Worm (Caenorhabditis elegans) whole organism, midembryonic: ENCODE data around the gene twk-12.
A peak's percentile ranks its signal among the peaks of the same experiment; 100 is the strongest.

Experiments used
- T22C8.4 ChIP-seq: fragments of 200-800 bp; sonication (Bioruptor generic); IDR thresholded peaks from 2 replicates; pipeline ENCODE4 v1.3.6; 2022; ENCODE audit warnings: missing genetic modification characterization, missing compliant biosample characterization
- cog-1 ChIP-seq: sonication (generic microtip); optimal IDR thresholded peaks from 2 replicates; lab custom pipeline; 2016; ENCODE audit warnings: missing genetic modification characterization, missing compliant biosample characterization
- flt-1 ChIP-seq: fragments of 200-800 bp; sonication (Bioruptor generic); IDR thresholded peaks from 2 replicates; pipeline ENCODE4 v1.3.6; 2022; ENCODE audit warnings: missing genetic modification characterization, missing compliant biosample characterization
- klf-2 ChIP-seq: fragments of 200-800 bp; sonication (Bioruptor generic); conservative IDR thresholded peaks from 2 replicates; pipeline ENCODE4 v1.3.6; 2022; ENCODE audit warnings: missing genetic modification reagents, missing genetic modification characterization, missing compliant biosample characterization
- med-1 ChIP-seq: sonication (generic microtip); optimal IDR thresholded peaks from 2 replicates; lab custom pipeline; 2017; ENCODE audit warnings: missing genetic modification characterization, mild to moderate bottlenecking, missing compliant biosample characterization, antibody characterized with exemption, missing genetic modification reagents; ENCODE audit not compliant: insufficient read depth
- ref-1 ChIP-seq: fragments of 200-800 bp; sonication (Bioruptor generic); conservative IDR thresholded peaks from 2 replicates; pipeline ENCODE4 v1.3.6; 2022; ENCODE audit warnings: missing genetic modification reagents, missing genetic modification characterization, missing compliant biosample characterization
- tab-1 ChIP-seq: fragments of 200-800 bp; sonication (Bioruptor generic); IDR thresholded peaks from 2 replicates; pipeline ENCODE4 v1.3.6; 2022; ENCODE audit warnings: missing genetic modification characterization, missing compliant biosample characterization
- ztf-23 ChIP-seq: fragments of 200-800 bp; sonication (Bioruptor generic); IDR thresholded peaks from 2 replicates; pipeline ENCODE4 v1.3.6; 2022; ENCODE audit warnings: missing genetic modification reagents, missing genetic modification characterization, missing compliant biosample characterization
- ztf-29 ChIP-seq: fragments of 200-800 bp; sonication (Bioruptor generic); IDR thresholded peaks from 2 replicates; pipeline ENCODE4 v1.3.6; 2022; ENCODE audit warnings: missing genetic modification reagents, missing genetic modification characterization, missing compliant biosample characterization

The twk-12 gene

DNA sequence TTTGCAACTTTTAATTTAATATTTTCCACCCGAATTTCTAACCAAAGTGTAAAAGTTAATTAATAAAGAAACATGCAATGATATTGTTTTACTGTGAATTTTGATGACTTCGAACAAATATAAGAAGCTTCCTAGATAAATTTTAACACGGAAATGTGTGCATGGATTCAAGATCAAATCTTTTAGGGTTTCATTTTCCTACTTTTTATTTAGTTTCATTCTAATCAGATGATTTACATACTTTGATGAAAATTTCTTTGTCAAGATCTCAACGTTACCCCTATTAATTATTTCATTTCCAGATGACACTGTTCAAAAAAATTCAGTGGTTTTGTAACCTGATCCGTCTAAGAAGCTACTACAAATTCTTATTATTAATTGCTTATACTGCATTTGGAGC is at the start of gene twk-12:
Gene twk-12 (plus strand): TSS at position 301 of the 400 bp plus-strand sequence.
- no peak for TF ChIP-seq ztf-29 (GFP tag; lab: Robert Waterston, UW)
- no peak for TF ChIP-seq tab-1 (GFP tag; lab: Robert Waterston, UW)
- no peak for TF ChIP-seq cog-1

- no peak for TF ChIP-seq ztf-29 (GFP tag; lab: Robert Waterston, UW)
- TF ChIP-seq T22C8.4 (GFP tag; lab: Robert Waterston, UW), result no peak
- TF ChIP-seq flt-1, result no peak
- TF ChIP-seq ztf-23 (GFP tag; lab: Robert Waterston, UW), result no peak
- no peak for TF ChIP-seq tab-1 (GFP tag; lab: Robert Waterston, UW)
- no peak for TF ChIP-seq med-1
- TF ChIP-seq klf-2, result no peak
- TF ChIP-seq ref-1 (GFP tag; lab: Robert Waterston, UW), result no peak
- TF ChIP-seq cog-1, result no peak
Observed at ce11 chrV:10630497-10630896, 36.9 kb upstream of the twk-12 start.

DNA sequence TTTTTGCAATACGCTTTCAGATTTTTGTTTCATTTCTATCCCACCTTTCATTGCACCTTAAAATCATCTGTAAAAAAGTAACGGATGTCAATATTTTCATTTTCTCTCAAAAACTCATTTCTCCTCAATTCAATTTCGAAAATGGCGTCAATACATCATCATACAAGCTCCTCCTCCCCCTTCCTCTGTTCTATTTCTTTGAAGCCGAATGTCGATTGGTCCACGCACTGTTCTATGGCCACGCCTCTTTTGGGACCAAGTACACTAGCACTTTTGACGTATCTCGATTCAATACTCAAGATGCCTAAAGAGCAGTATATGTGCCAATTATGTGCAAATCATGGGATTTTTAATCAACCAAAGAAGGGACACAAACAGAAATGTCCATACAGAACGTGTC is 34.6 kb upstream of the twk-12 start, which contains the start of gene mab-23:
Gene mab-23 (plus strand): TSS at position 301 of the 400 bp plus-strand sequence.
- TF ChIP-seq flt-1, result no peak
- no peak for TF ChIP-seq tab-1 (GFP tag; lab: Robert Waterston, UW)
- no peak for TF ChIP-seq klf-2
- no peak for TF ChIP-seq ztf-29 (GFP tag; lab: Robert Waterston, UW)

ce11 chrV:10635722-10636121 is 31.7 kb upstream of the twk-12 start, which contains the start of gene kvs-2:
Gene kvs-2 (plus strand): TSS chrV:10636022.
- TF ChIP-seq tab-1 (GFP tag; lab: Robert Waterston, UW) (no peak), cog-1 (no peak), ztf-29 (GFP tag; lab: Robert Waterston, UW) (no peak), ztf-23 (GFP tag; lab: Robert Waterston, UW) (no peak), klf-2 (no peak), T22C8.4 (GFP tag; lab: Robert Waterston, UW) (no peak), ref-1 (GFP tag; lab: Robert Waterston, UW) (no peak), med-1 (no peak), flt-1 (no peak)

DNA sequence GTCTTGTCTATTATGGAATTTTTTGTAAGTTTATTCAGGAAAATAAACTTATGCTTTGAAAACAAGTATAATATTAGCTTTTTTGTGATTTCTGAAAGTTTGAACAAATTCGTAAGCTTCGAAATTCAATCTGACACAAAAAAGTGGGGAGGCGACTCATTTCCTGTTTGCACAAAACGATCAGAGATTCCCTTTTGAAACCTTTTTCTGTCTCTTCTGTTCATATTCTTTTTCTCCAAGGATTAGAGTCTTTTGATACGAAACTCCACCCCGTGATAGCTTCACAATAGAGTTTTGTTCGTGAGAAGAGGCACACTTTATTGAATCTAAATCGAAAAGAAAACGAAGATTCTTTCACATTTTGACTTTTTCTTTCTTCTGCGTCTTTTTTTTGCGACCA is 26.4 kb upstream of the twk-12 start:
- no peak for TF ChIP-seq tab-1 (GFP tag; lab: Robert Waterston, UW)
- no peak for TF ChIP-seq ztf-29 (GFP tag; lab: Robert Waterston, UW)
- no peak for TF ChIP-seq ref-1 (GFP tag; lab: Robert Waterston, UW)
- no peak for TF ChIP-seq ztf-23 (GFP tag; lab: Robert Waterston, UW)
- no peak for TF ChIP-seq med-1
- TF ChIP-seq klf-2, result no peak
- TF ChIP-seq cog-1, result no peak
- TF ChIP-seq T22C8.4 (GFP tag; lab: Robert Waterston, UW), result no peak
- no peak for TF ChIP-seq flt-1

DNA sequence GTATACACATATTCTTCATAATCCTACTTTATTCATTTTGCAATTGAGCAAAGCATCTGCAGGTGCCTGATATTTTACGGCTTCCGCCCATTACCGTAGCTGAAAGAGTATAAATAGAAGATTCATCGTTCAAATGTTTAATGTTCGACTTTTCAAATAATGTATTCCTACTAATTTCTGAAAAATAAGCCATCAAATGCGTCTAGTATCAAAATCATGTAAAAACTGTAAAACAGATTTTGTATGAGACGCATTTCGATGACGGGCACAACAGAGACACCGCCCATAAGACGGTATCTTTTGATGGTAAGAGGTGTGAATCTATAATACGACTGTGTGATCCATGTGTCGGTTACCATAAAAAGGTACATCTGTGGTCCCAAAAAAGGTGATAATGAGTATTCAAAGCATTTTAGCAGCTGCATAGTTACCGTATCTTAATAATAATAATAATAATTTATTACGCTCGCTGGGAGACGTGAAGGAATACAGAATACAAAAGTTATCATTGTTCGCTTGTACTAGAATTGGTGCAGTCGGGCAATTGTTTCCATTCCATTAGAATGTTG is 20.3 kb upstream of the twk-12 start, which contains the start of the genes C32C4.3 and C32C4.16:
Gene C32C4.3 (minus strand): TSS at position 101 of the 569 bp plus-strand sequence.
Gene C32C4.16 (plus strand): TSS at position 519 of the 569 bp plus-strand sequence.
- no peak for TF ChIP-seq ztf-29 (GFP tag; lab: Robert Waterston, UW)
- no peak for TF ChIP-seq cog-1
- TF ChIP-seq T22C8.4 (GFP tag; lab: Robert Waterston, UW), result no peak
- TF ChIP-seq klf-2, result no peak

DNA sequence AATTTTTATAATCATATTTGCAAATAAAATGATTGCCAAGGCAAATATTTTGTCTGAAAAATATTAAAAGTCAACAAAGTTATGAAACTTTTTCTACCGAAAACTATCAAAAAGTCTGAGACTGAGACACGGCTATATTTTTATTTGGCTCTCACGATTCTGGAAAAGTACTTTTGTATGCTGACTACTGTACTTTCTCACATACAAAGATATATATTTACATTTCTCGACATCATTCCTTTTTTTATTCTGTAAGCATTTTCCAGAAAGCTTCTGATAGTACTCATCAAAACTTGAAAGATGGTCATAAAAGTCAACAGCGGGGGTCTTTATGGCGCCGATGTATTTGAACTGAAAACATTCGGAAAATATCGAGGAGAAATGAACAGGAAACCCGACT is 19.2 kb upstream of the twk-12 start, which contains the start of gene aqp-6:
Gene aqp-6 (plus strand): TSS at position 301 of the 400 bp plus-strand sequence.
- TF ChIP-seq flt-1 (no peak), cog-1 (no peak)

DNA sequence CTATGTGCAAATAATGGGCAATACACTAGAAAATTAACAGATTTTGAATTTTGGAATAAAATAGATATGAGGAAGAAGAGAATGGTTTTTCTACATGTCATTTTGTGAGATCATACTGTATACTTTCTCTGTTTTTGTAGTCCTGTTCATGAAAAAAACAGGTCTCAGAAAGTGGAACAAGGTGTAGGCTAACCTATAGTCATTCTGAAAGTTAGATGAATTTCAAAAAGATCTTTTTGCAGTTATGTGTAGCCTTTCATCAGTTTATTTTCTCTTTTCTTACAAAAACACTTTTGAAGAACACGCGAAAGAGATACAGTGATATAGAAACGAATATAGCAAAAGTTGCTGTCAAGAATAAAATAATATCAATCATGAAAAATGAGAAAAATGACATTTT is 13.2 kb upstream of the twk-12 start, which contains the start of gene ugt-35:
Gene ugt-35 (minus strand): TSS at position 101 of the 400 bp plus-strand sequence.
- TF ChIP-seq ref-1 (GFP tag; lab: Robert Waterston, UW) (no peak), tab-1 (GFP tag; lab: Robert Waterston, UW) (no peak)

DNA sequence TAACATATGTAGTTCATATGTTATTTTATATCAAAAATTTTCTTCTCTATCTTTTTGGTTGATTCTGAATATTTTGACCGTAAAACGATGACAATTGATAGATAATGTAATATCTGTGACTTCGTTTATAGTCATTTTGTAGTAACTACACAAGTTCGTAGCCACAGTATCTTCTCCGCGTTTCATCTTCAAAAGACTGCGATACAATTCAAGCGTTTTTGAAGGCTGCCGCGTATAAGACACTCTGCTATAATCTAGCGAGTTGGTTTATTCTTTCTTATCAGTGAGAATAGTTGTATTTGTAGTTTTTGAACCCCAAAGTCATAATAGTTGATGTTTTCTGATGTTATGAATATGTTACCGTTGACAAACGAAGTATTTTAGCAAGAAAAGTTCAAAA is 10.4 kb upstream of the twk-12 start, which contains the start of gene ugt-34:
Gene ugt-34 (minus strand): TSS at position 21 of the 400 bp plus-strand sequence.
- TF ChIP-seq med-1, result no peak
- no peak for TF ChIP-seq cog-1
- TF ChIP-seq ref-1 (GFP tag; lab: Robert Waterston, UW), result no peak
- TF ChIP-seq T22C8.4 (GFP tag; lab: Robert Waterston, UW), result no peak
- no peak for TF ChIP-seq ztf-29 (GFP tag; lab: Robert Waterston, UW)
- no peak for TF ChIP-seq ztf-23 (GFP tag; lab: Robert Waterston, UW)
- no peak for TF ChIP-seq flt-1
- no peak for TF ChIP-seq tab-1 (GFP tag; lab: Robert Waterston, UW)
- no peak for TF ChIP-seq klf-2

DNA sequence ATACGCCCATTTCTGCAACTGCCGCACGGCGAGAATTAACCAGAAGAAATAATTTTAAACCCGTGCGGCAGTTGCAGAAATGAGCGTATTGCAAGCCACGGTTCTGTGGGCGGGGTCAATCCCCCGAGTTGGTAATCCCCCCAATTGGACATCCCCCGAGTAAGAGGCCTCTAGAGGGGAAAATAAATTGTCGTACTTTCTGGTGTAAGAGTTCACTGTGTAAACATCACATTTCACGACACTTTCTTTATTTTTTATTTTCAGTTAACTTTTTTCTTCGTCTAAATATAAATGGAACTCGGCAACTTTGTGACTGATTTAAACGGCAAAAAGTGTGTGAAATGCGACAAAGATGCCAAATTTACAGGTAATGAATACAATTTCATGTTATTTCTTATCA is 9.4 kb upstream of the twk-12 start, which contains the start of gene tut-2:
Gene tut-2 (plus strand): TSS at position 277 of the 400 bp plus-strand sequence.
- TF ChIP-seq ztf-29 (GFP tag; lab: Robert Waterston, UW), result 0 out of 2 replicates have a peak, but pooled peaks have one; percentile 6
- no peak for TF ChIP-seq T22C8.4 (GFP tag; lab: Robert Waterston, UW)
- no peak for TF ChIP-seq flt-1
- TF ChIP-seq tab-1 (GFP tag; lab: Robert Waterston, UW), result no peak
- no peak for TF ChIP-seq klf-2

DNA sequence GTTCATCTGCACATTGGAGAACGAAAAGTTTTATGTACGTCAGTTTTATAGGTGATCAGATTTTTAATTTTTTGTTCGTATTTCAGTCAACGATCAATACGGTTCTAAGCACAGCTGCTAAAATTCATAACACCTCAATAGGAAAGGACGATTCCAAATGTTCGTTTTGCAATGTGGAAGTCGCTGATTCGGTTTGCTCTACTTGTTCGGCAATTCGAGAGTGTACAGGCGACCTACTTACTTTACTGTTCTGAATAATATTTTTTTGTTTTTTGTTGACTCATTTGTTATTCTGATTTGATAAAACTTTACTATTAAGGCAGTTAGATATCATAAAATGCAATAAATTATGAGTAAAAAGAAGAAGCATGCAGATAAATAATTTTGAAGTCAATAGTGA is 8.0 kb upstream of the twk-12 start:
- TF ChIP-seq med-1 (no peak), ztf-23 (GFP tag; lab: Robert Waterston, UW) (no peak), klf-2 (no peak), flt-1 (no peak), ztf-29 (GFP tag; lab: Robert Waterston, UW) (no peak), T22C8.4 (GFP tag; lab: Robert Waterston, UW) (no peak), ref-1 (GFP tag; lab: Robert Waterston, UW) (no peak), tab-1 (GFP tag; lab: Robert Waterston, UW) (no peak), cog-1 (no peak)
